Worm (Caenorhabditis elegans): Measurements from ENCODE around the gene set-8.
A peak's percentile ranks its signal among the peaks of the same experiment; 100 is the strongest.
"Not testable (repeated sequence)": the region's sequence is repeated elsewhere in the genome, so short reads cannot be mapped to it uniquely, and the experiment has no call there.

The set-8 gene

ce11 chrX:13446418-13446817, at the start of gene set-8:
TSS of gene set-8 (plus strand) at chrX:13446718.
- TF ChIP-seq W03F9.2 (tag; optimal IDR thresholded peaks at IDR 0.05), result no peak
- no peak for TF ChIP-seq him-1 (tag; optimal IDR thresholded peaks at IDR 0.05)
- no peak for TF ChIP-seq dao-5 (tag; optimal IDR thresholded peaks at IDR 0.05)

ce11 chrX:13399221-13399620, 47.3 kb upstream of the set-8 start, which contains the start of gene F02C12.2:
TSS of gene F02C12.2 (minus strand) at chrX:13399321.
- TF ChIP-seq dao-5 (tag; optimal IDR thresholded peaks at IDR 0.05) (no peak), him-1 (tag; optimal IDR thresholded peaks at IDR 0.05) (no peak), W03F9.2 (tag; optimal IDR thresholded peaks at IDR 0.05) (no peak)

ce11 chrX:13401311-13401710, 45.2 kb upstream of the set-8 start:
- TF ChIP-seq dao-5 (tag; optimal IDR thresholded peaks at IDR 0.05) (no peak), him-1 (tag; optimal IDR thresholded peaks at IDR 0.05) (no peak), W03F9.2 (tag; optimal IDR thresholded peaks at IDR 0.05) (peak; percentile 10)

- TF ChIP-seq W03F9.2 (tag; optimal IDR thresholded peaks at IDR 0.05), result no peak
- TF ChIP-seq dao-5 (tag; optimal IDR thresholded peaks at IDR 0.05), result no peak
- TF ChIP-seq him-1 (tag; optimal IDR thresholded peaks at IDR 0.05), result no peak
Observed at ce11 chrX:13401783-13402182, 44.7 kb upstream of the set-8 start, which contains the start of gene F02C12.1. TSS of gene F02C12.1 (plus strand) at chrX:13402083.

ce11 chrX:13409543-13409942, 37.0 kb upstream of the set-8 start, which contains the start of the genes cyp-13B1 and C29F7.1:
TSS of gene cyp-13B1 (minus strand) at chrX:13409643.
TSS of gene C29F7.1 (plus strand) at chrX:13409936.
- TF ChIP-seq W03F9.2 (tag; optimal IDR thresholded peaks at IDR 0.05) (no peak), him-1 (tag; optimal IDR thresholded peaks at IDR 0.05) (no peak), dao-5 (tag; optimal IDR thresholded peaks at IDR 0.05) (no peak)

- TF ChIP-seq W03F9.2 (tag; optimal IDR thresholded peaks at IDR 0.05), result no peak
Observed at ce11 chrX:13411306-13411705, 35.2 kb upstream of the set-8 start.

- no peak for TF ChIP-seq him-1 (tag; optimal IDR thresholded peaks at IDR 0.05)
- TF ChIP-seq W03F9.2 (tag; optimal IDR thresholded peaks at IDR 0.05), result no peak
- no peak for TF ChIP-seq dao-5 (tag; optimal IDR thresholded peaks at IDR 0.05)
Observed at ce11 chrX:13412307-13412706, 34.2 kb upstream of the set-8 start.

- TF ChIP-seq dao-5 (tag; optimal IDR thresholded peaks at IDR 0.05), result no peak
- TF ChIP-seq W03F9.2 (tag; optimal IDR thresholded peaks at IDR 0.05), result peak; percentile 54
- TF ChIP-seq him-1 (tag; optimal IDR thresholded peaks at IDR 0.05), result no peak
Observed at ce11 chrX:13414974-13415373, 31.5 kb upstream of the set-8 start.

- no peak for TF ChIP-seq him-1 (tag; optimal IDR thresholded peaks at IDR 0.05)
- TF ChIP-seq W03F9.2 (tag; optimal IDR thresholded peaks at IDR 0.05), result no peak
- TF ChIP-seq dao-5 (tag; optimal IDR thresholded peaks at IDR 0.05), result no peak
Observed at ce11 chrX:13415722-13416121, 30.8 kb upstream of the set-8 start, which contains the start of gene C29F7.2. TSS of gene C29F7.2 (plus strand) at chrX:13416078.

ce11 chrX:13417479-13417878, 29.0 kb upstream of the set-8 start:
- TF ChIP-seq dao-5 (tag; optimal IDR thresholded peaks at IDR 0.05), result no peak
- TF ChIP-seq him-1 (tag; optimal IDR thresholded peaks at IDR 0.05), result no peak
- no peak for TF ChIP-seq W03F9.2 (tag; optimal IDR thresholded peaks at IDR 0.05)

ce11 chrX:13419884-13420339, 26.6 kb upstream of the set-8 start, which contains the start of gene C29F7.3:
TSS of gene C29F7.3 (minus strand) at chrX:13419934.
- no peak for TF ChIP-seq him-1 (tag; optimal IDR thresholded peaks at IDR 0.05)
- TF ChIP-seq W03F9.2 (tag; optimal IDR thresholded peaks at IDR 0.05), result no peak
- no peak for TF ChIP-seq dao-5 (tag; optimal IDR thresholded peaks at IDR 0.05)

- no peak for TF ChIP-seq dao-5 (tag; optimal IDR thresholded peaks at IDR 0.05)
Observed at ce11 chrX:13421068-13421467, 25.4 kb upstream of the set-8 start.

- TF ChIP-seq dao-5 (tag; optimal IDR thresholded peaks at IDR 0.05) (no peak), W03F9.2 (tag; optimal IDR thresholded peaks at IDR 0.05) (no peak), him-1 (tag; optimal IDR thresholded peaks at IDR 0.05) (no peak)
Observed at ce11 chrX:13423340-13423739, 23.2 kb upstream of the set-8 start, which contains the start of gene fkh-3. TSS of gene fkh-3 (minus strand) at chrX:13423440.

ce11 chrX:13428755-13429154, 17.8 kb upstream of the set-8 start, which contains the start of gene fkh-4:
TSS of gene fkh-4 (minus strand) at chrX:13428855.
- not testable (repeated sequence) for TF ChIP-seq W03F9.2, him-1, dao-5 (tag; optimal IDR thresholded peaks at IDR 0.05)

- not testable (repeated sequence) for TF ChIP-seq him-1, W03F9.2, dao-5 (tag; optimal IDR thresholded peaks at IDR 0.05)
Observed at ce11 chrX:13431388-13431787, 15.1 kb upstream of the set-8 start, which contains the start of gene C29F7.10. TSS of gene C29F7.10 (minus strand) at chrX:13431488.

Measured in whole organism, L4/young adult.